Fruit fly (Drosophila melanogaster) whole organism, embryonic: ENCODE measurements around the gene Lztr1.

Experiments
- Atf-2 ChIP-seq: fragments of 200-800 bp; sonication (Bioruptor generic); optimal IDR thresholded peaks from 2 replicates; lab custom pipeline; 2016; ENCODE audit warnings: missing biosample characterization, missing genetic modification characterization
- CG1024 ChIP-seq: fragments of 200-800 bp; sonication (Bioruptor generic); IDR thresholded peaks from 2 replicates; pipeline ENCODE4 v1.3.6; 2022; ENCODE audit warnings: missing biosample characterization, missing genetic modification characterization
- CG11093 ChIP-seq: fragments of 200-800 bp; sonication (Bioruptor generic); IDR thresholded peaks from 3 replicates; pipeline ENCODE4 v1.3.6; 2022; ENCODE audit warnings: missing biosample characterization, missing genetic modification characterization
- CG11696 ChIP-seq: fragments of 200-800 bp; sonication (Bioruptor generic); IDR thresholded peaks from 2 replicates; pipeline ENCODE4 v1.3.6; 2022; ENCODE audit warnings: missing biosample characterization, missing genetic modification characterization
- CG1233 ChIP-seq: fragments of 200-800 bp; sonication (Bioruptor generic); optimal IDR thresholded peaks from 4 replicates; lab custom pipeline; 2018; ENCODE audit warnings: missing biosample characterization, mild to moderate bottlenecking, missing genetic modification characterization
- CG12769 ChIP-seq: fragments of 200-800 bp; sonication (Bioruptor generic); optimal IDR thresholded peaks from 2 replicates; lab custom pipeline; 2019; ENCODE audit warnings: missing biosample characterization, mild to moderate bottlenecking, missing genetic modification characterization, moderate library complexity
- CG13287 ChIP-seq: fragments of 200-800 bp; sonication (Bioruptor generic); IDR thresholded peaks from 2 replicates; pipeline ENCODE4 v1.3.6; 2022; ENCODE audit warnings: missing biosample characterization, missing genetic modification characterization; ENCODE audit not compliant: partially characterized antibody
- CG13296 ChIP-seq: fragments of 200-800 bp; sonication (Bioruptor generic); optimal IDR thresholded peaks from 3 replicates; lab custom pipeline; 2018; ENCODE audit warnings: missing biosample characterization, mild to moderate bottlenecking, missing genetic modification characterization
- CG14050 ChIP-seq: fragments of 200-800 bp; sonication (Bioruptor generic); IDR thresholded peaks from 3 replicates; pipeline ENCODE4 v1.3.6; 2022; ENCODE audit warnings: missing biosample characterization, missing genetic modification characterization
- CG15269 ChIP-seq: fragments of 200-800 bp; sonication (Bioruptor generic); optimal IDR thresholded peaks from 2 replicates; lab custom pipeline; 2018; ENCODE audit warnings: missing biosample characterization, mild to moderate bottlenecking, missing genetic modification characterization, moderate library complexity
- CG1603 ChIP-seq: fragments of 200-800 bp; sonication (Bioruptor generic); optimal IDR thresholded peaks from 2 replicates; lab custom pipeline; 2019; ENCODE audit warnings: missing biosample characterization, mild to moderate bottlenecking, missing genetic modification characterization, moderate library complexity
- CG18011 ChIP-seq: fragments of 200-800 bp; sonication (Bioruptor generic); optimal IDR thresholded peaks from 2 replicates; lab custom pipeline; 2017; ENCODE audit warnings: missing biosample characterization, missing genetic modification characterization, mild to moderate bottlenecking, moderate library complexity, missing genotype
- CG2116 ChIP-seq: fragments of 200-800 bp; sonication (Bioruptor generic); optimal IDR thresholded peaks from 3 replicates; lab custom pipeline; 2018; ENCODE audit warnings: missing biosample characterization, mild to moderate bottlenecking, missing genetic modification characterization
- CG2678 ChIP-seq: fragments of 200-800 bp; sonication (Bioruptor generic); optimal IDR thresholded peaks from 3 replicates; lab custom pipeline; 2019; ENCODE audit warnings: missing biosample characterization, mild to moderate bottlenecking, missing genetic modification characterization, moderate library complexity
- CG31441 ChIP-seq: fragments of 200-800 bp; sonication (Bioruptor generic); IDR thresholded peaks from 2 replicates; pipeline ENCODE4 v1.3.6; 2022; ENCODE audit warnings: missing biosample characterization, missing genetic modification characterization
- CG4328 ChIP-seq: fragments of 200-800 bp; sonication (Bioruptor generic); optimal IDR thresholded peaks from 3 replicates; lab custom pipeline; 2017; ENCODE audit warnings: missing biosample characterization, missing genetic modification reagents, missing genetic modification characterization
- CG4707 ChIP-seq: fragments of 200-800 bp; sonication (Bioruptor generic); optimal IDR thresholded peaks from 2 replicates; lab custom pipeline; 2018; ENCODE audit warnings: missing biosample characterization, mild to moderate bottlenecking, missing genetic modification characterization, moderate library complexity
- CG6689 ChIP-seq: fragments of 200-800 bp; sonication (Bioruptor generic); IDR thresholded peaks from 2 replicates; pipeline ENCODE4 v1.3.6; 2022; ENCODE audit warnings: missing biosample characterization, missing genetic modification characterization
- CG7556 ChIP-seq: fragments of 200-800 bp; sonication (Bioruptor generic); optimal IDR thresholded peaks from 2 replicates; lab custom pipeline; 2017; ENCODE audit warnings: missing biosample characterization, mild to moderate bottlenecking, missing genetic modification characterization
- CG8388 ChIP-seq: fragments of 200-800 bp; sonication (Bioruptor generic); optimal IDR thresholded peaks from 2 replicates; lab custom pipeline; 2019; ENCODE audit warnings: missing biosample characterization, mild to moderate bottlenecking, missing genetic modification characterization, moderate library complexity
- HmgD ChIP-seq: fragments of 200-800 bp; sonication (Bioruptor generic); optimal IDR thresholded peaks from 3 replicates; lab custom pipeline; 2016; ENCODE audit warnings: missing biosample characterization, missing genetic modification characterization
- Hr51 ChIP-seq, 2 experiments: fragments of 200-800 bp; sonication (Bioruptor generic); optimal IDR thresholded peaks; 2 replicates in 1 of 2; 3 replicates in 1 of 2; lab custom pipeline; 2016 to 2018; ENCODE audit warnings: missing biosample characterization in 2 of 2, missing genetic modification characterization in 2 of 2, mild to moderate bottlenecking in 1 of 2, moderate library complexity in 1 of 2
- NC2α ChIP-seq: fragments of 200-800 bp; sonication (Bioruptor generic); optimal IDR thresholded peaks from 2 replicates; lab custom pipeline; 2016; ENCODE audit warnings: missing biosample characterization, missing genetic modification characterization
- Neu2 ChIP-seq: fragments of 200-800 bp; sonication (Bioruptor generic); optimal IDR thresholded peaks from 3 replicates; lab custom pipeline; 2016; ENCODE audit warnings: missing biosample characterization, missing genetic modification characterization, borderline replicate concordance
- Oaz ChIP-seq: fragments of 200-800 bp; sonication (Bioruptor generic); IDR thresholded peaks from 2 replicates; pipeline ENCODE4 v1.3.6; 2022; ENCODE audit warnings: missing biosample characterization, missing genetic modification characterization
- Rx ChIP-seq: fragments of 200-800 bp; sonication (Bioruptor generic); IDR thresholded peaks from 2 replicates; pipeline ENCODE4 v1.3.6; 2022; ENCODE audit warnings: missing biosample characterization, missing genetic modification characterization
- TFAM ChIP-seq: fragments of 200-800 bp; sonication (Bioruptor generic); optimal IDR thresholded peaks from 2 replicates; lab custom pipeline; 2017; ENCODE audit warnings: missing biosample characterization, missing genetic modification characterization, inconsistent platforms
- Taf1 ChIP-seq: fragments of 200-800 bp; sonication (Bioruptor generic); IDR thresholded peaks from 2 replicates; pipeline ENCODE4 v1.3.6; 2022; ENCODE audit warnings: missing biosample characterization, missing genetic modification characterization
- Xrp1 ChIP-seq: fragments of 200-800 bp; sonication (Bioruptor generic); IDR thresholded peaks from 2 replicates; pipeline ENCODE4 v1.3.6; 2022; ENCODE audit warnings: missing biosample characterization, missing genetic modification characterization
- amos ChIP-seq: fragments of 200-800 bp; sonication (Bioruptor generic); IDR thresholded peaks from 2 replicates; pipeline ENCODE4 v1.3.6; 2022; ENCODE audit warnings: missing biosample characterization, missing genetic modification characterization; ENCODE audit not compliant: partially characterized antibody
- ash1 ChIP-seq: fragments of 200-800 bp; sonication (Bioruptor generic); optimal IDR thresholded peaks from 2 replicates; lab custom pipeline; 2018; ENCODE audit warnings: missing biosample characterization, mild to moderate bottlenecking, missing genetic modification characterization
- bsh ChIP-seq, 2 experiments: fragments of 200-800 bp; sonication (Bioruptor generic); optimal IDR thresholded peaks; 2 replicates each; lab custom pipeline; 2017 to 2018; ENCODE audit warnings: mild to moderate bottlenecking in 2 of 2, missing biosample characterization in 2 of 2, missing genetic modification characterization in 2 of 2, moderate library complexity in 1 of 2
- crc ChIP-seq: fragments of 200-800 bp; sonication (Bioruptor generic); optimal IDR thresholded peaks from 2 replicates; lab custom pipeline; 2016; ENCODE audit warnings: missing biosample characterization, missing genetic modification characterization
- dan ChIP-seq: fragments of 200-800 bp; sonication (Bioruptor generic); IDR thresholded peaks from 2 replicates; pipeline ENCODE4 v1.3.6; 2022; ENCODE audit warnings: missing biosample characterization, missing genetic modification characterization
- ems ChIP-seq: fragments of 200-800 bp; sonication (Bioruptor generic); optimal IDR thresholded peaks from 3 replicates; lab custom pipeline; 2016; ENCODE audit warnings: missing biosample characterization, missing genetic modification characterization
- gcm ChIP-seq: fragments of 200-800 bp; sonication (Bioruptor generic); optimal IDR thresholded peaks from 2 replicates; lab custom pipeline; 2019; ENCODE audit warnings: missing biosample characterization, mild to moderate bottlenecking, missing genetic modification characterization, moderate library complexity
- hth ChIP-seq: fragments of >200 bp; optimal IDR thresholded peaks from 2 replicates; lab custom pipeline; 2017; ENCODE audit warnings: inconsistent platforms
- ind ChIP-seq: fragments of 200-800 bp; sonication (Bioruptor generic); optimal IDR thresholded peaks from 3 replicates; lab custom pipeline; 2016; ENCODE audit warnings: missing biosample characterization, missing genetic modification characterization
- kah ChIP-seq: fragments of 200-800 bp; sonication (Bioruptor generic); optimal IDR thresholded peaks from 2 replicates; lab custom pipeline; 2018; ENCODE audit warnings: missing biosample characterization, mild to moderate bottlenecking, missing genetic modification characterization
- lbe ChIP-seq: fragments of 200-800 bp; sonication (Bioruptor generic); optimal IDR thresholded peaks from 2 replicates; lab custom pipeline; 2016; ENCODE audit warnings: missing biosample characterization, mild to moderate bottlenecking, missing genetic modification characterization
- maf-S ChIP-seq: fragments of 200-800 bp; sonication (Bioruptor generic); optimal IDR thresholded peaks from 2 replicates; lab custom pipeline; 2016; ENCODE audit warnings: missing biosample characterization, missing genetic modification characterization
- salm ChIP-seq: fragments of 200-800 bp; sonication (Bioruptor generic); optimal IDR thresholded peaks from 2 replicates; lab custom pipeline; 2018; ENCODE audit warnings: missing biosample characterization, mild to moderate bottlenecking, missing genetic modification characterization
- slbo ChIP-seq: fragments of 200-800 bp; sonication (Bioruptor generic); IDR thresholded peaks from 2 replicates; pipeline ENCODE4 v1.3.6; 2022; ENCODE audit warnings: missing biosample characterization, missing genetic modification characterization
- tgo ChIP-seq: fragments of 200-800 bp; sonication (Bioruptor generic); IDR thresholded peaks from 3 replicates; pipeline ENCODE4 v1.3.6; 2022; ENCODE audit warnings: missing biosample characterization, missing genetic modification characterization
- tll ChIP-seq, 2 experiments: fragments of 200-800 bp in 1 of 2; fragments of >200 bp in 1 of 2; sonication (Bioruptor generic) in 1 of 2; optimal IDR thresholded peaks; 2 replicates each; lab custom pipeline; 2017 to 2019; ENCODE audit warnings: missing biosample characterization in 2 of 2, missing genetic modification characterization in 2 of 2, mild to moderate bottlenecking in 1 of 2, moderate library complexity in 1 of 2
- tna ChIP-seq: fragments of 200-800 bp; sonication (Bioruptor generic); IDR thresholded peaks from 2 replicates; pipeline ENCODE4 v1.3.6; 2022; ENCODE audit warnings: missing biosample characterization, missing genetic modification characterization; ENCODE audit not compliant: partially characterized antibody
- toy ChIP-seq: fragments of 200-800 bp; sonication (Bioruptor generic); IDR thresholded peaks from 2 replicates; pipeline ENCODE4 v1.3.6; 2022; ENCODE audit warnings: missing biosample characterization, missing genetic modification characterization
- tx ChIP-seq: fragments of 200-800 bp; sonication (Bioruptor generic); optimal IDR thresholded peaks from 2 replicates; lab custom pipeline; 2016; ENCODE audit warnings: missing biosample characterization, missing genetic modification characterization

Lztr1 gene

dm6 chrX:935049-935900 is 7.9 kb upstream of the Lztr1 start, which contains the start of gene TRAM (continued):
- peak; percentile 97 for TF ChIP-seq CG1603 (tag; lab: Kevin White, UChicago)
- TF ChIP-seq crc, result peak; percentile 96
- TF ChIP-seq CG4328 (GFP tag; lab: Kevin White, UChicago), result peak; percentile 99
- peak; percentile 94 for TF ChIP-seq lbe
- peak; percentile 98 for TF ChIP-seq tx (GFP tag; lab: Kevin White, UChicago)
- peak; percentile 99 for TF ChIP-seq CG6689
- peak; percentile 97 for TF ChIP-seq CG1233
- TF ChIP-seq CG2116 (GFP tag; lab: Kevin White, UChicago), result peak; percentile 87
- TF ChIP-seq salm (tag; lab: Kevin White, UChicago), result peak; percentile 93
- TF ChIP-seq ash1 (GFP tag; lab: Kevin White, UChicago), result peak; percentile 93
- TF ChIP-seq CG15269 (tag; lab: Kevin White, UChicago), result peak; percentile 98
- TF ChIP-seq CG2678 (tag; lab: Kevin White, UChicago), result peak; percentile 98
- peak; percentile 81 for TF ChIP-seq CG13287
- peak; percentile 99 for TF ChIP-seq CG12769 (tag; lab: Kevin White, UChicago)
- peak; percentile 88 for TF ChIP-seq amos (GFP tag; lab: Robert Waterston, UW)
- peak; percentile 97 for TF ChIP-seq Taf1 (GFP tag; lab: Robert Waterston, UW)
- TF ChIP-seq Rx (GFP tag; lab: Robert Waterston, UW), result peak; percentile 99
- peak; percentile 98 for TF ChIP-seq CG11093 (GFP tag; lab: Robert Waterston, UW)
- TF ChIP-seq ind, result peak; percentile 99
- peak; percentile 40 to 72 for TF ChIP-seq tll (GFP tag; optimal IDR thresholded peaks at IDR 0.05; lab: Kevin White, UChicago)
- TF ChIP-seq CG18011 (GFP tag; lab: Kevin White, UChicago), result peak; percentile 92
- TF ChIP-seq bsh (GFP tag; optimal IDR thresholded peaks at IDR 0.05; lab: Kevin White, UChicago), result peak; percentile 94 to 98
- peak; percentile 96 to 99 for TF ChIP-seq Hr51 (GFP tag; optimal IDR thresholded peaks at IDR 0.05; lab: Kevin White, UChicago)
- peak; percentile 92 for TF ChIP-seq CG11696
- TF ChIP-seq kah (GFP tag; lab: Kevin White, UChicago), result peak; percentile 94
- TF ChIP-seq Atf-2, result peak; percentile 97
- peak; percentile 96 for TF ChIP-seq CG1024 (GFP tag; lab: Robert Waterston, UW)
- no peak for TF ChIP-seq hth
- TF ChIP-seq tna (GFP tag; lab: Robert Waterston, UW), result peak; percentile 68
- peak; percentile 98 for TF ChIP-seq NC2α
- peak; percentile 96 for TF ChIP-seq CG31441 (GFP tag; lab: Robert Waterston, UW)
- TF ChIP-seq slbo (GFP tag; lab: Robert Waterston, UW), result peak; percentile 99
- peak; percentile 97 for TF ChIP-seq ems (GFP tag; lab: Kevin White, UChicago)
- peak; percentile 91 for TF ChIP-seq CG4707 (GFP tag; lab: Kevin White, UChicago)
- TF ChIP-seq dan, result peak; percentile 96
- peak; percentile 99 for TF ChIP-seq CG14050 (GFP tag; lab: Robert Waterston, UW)
- peak; percentile 97 for TF ChIP-seq CG8388 (GFP tag; lab: Kevin White, UChicago)
- peak; percentile 98 for TF ChIP-seq HmgD (GFP tag; lab: Kevin White, UChicago)
- TF ChIP-seq tgo (GFP tag; lab: Robert Waterston, UW), result peak; percentile 98
- peak; percentile 98 for TF ChIP-seq toy (GFP tag; lab: Robert Waterston, UW)
- peak; percentile 97 for TF ChIP-seq maf-S (GFP tag; lab: Kevin White, UChicago)
- peak; percentile 97 for TF ChIP-seq CG13296 (GFP tag; lab: Kevin White, UChicago)
- peak; percentile 92 for TF ChIP-seq Neu2 (GFP tag; lab: Kevin White, UChicago)
- peak; percentile 99 for TF ChIP-seq Xrp1
- TF ChIP-seq CG7556 (GFP tag; lab: Kevin White, UChicago), result peak; percentile 98
- peak; percentile 98 for TF ChIP-seq Oaz (GFP tag; lab: Robert Waterston, UW)
- peak; percentile 97 for TF ChIP-seq gcm (GFP tag; lab: Kevin White, UChicago)
- TF ChIP-seq TFAM (GFP tag; lab: Kevin White, UChicago), result peak; percentile 88
